Worm (Caenorhabditis elegans): ENCODE measurements around the gene act-3.

The act-3 gene

DNA sequence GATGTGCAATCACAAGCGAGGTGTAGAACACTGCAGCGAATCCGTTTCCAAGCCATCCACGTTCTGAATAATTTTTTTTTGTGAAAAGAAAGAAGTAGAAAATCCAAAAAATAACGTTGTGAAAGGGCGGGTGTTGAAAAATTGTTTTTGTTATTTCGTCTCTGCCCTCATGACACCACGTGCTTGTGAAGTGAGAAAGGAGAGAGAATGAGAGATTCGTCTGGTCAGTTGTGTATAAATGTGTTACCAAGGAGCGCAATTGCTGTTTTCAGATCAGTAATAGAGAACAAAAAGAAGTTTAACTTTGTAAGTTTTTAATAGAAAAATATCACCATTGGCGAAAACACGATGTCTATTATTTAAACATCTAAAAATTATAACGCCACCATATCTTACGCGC lies 46.9 kb upstream of the act-3 start (continued):
- TF ChIP-seq nhr-77 (tag; optimal IDR thresholded peaks at IDR 0.05), result peak; percentile 26
- no peak for TF ChIP-seq zfp-2 (tag; optimal IDR thresholded peaks at IDR 0.05)
- peak; percentile 37 for TF ChIP-seq aha-1 (tag)
- no peak for TF ChIP-seq Y48G9A.11 (GFP tag; IDR thresholded peaks at IDR 0.05)
- TF ChIP-seq nhr-28 (tag; optimal IDR thresholded peaks at IDR 0.05), result peak; percentile 47
- peak; percentile 38 for TF ChIP-seq nhr-6 (tag; optimal IDR thresholded peaks at IDR 0.05)
- TF ChIP-seq ceh-62 (tag; optimal IDR thresholded peaks at IDR 0.05), result no peak
- TF ChIP-seq T26A8.4 (GFP tag; IDR thresholded peaks at IDR 0.05), result no peak
- TF ChIP-seq dve-1 (tag; optimal IDR thresholded peaks at IDR 0.05; ENCODE audit: insufficient read depth), result peak; percentile 26
- 0 out of 2 replicates have a peak, but pooled peaks have one; percentile 7 for TF ChIP-seq lin-38 (GFP tag; IDR thresholded peaks at IDR 0.05)
- TF ChIP-seq mxl-2 (GFP tag; conservative IDR thresholded peaks at IDR 0.05), result no peak
- no peak for TF ChIP-seq nhr-41 (GFP tag; IDR thresholded peaks at IDR 0.05)
- no peak for TF ChIP-seq set-16 (GFP tag; IDR thresholded peaks at IDR 0.05)
- no peak for TF ChIP-seq nhr-237 (tag; optimal IDR thresholded peaks at IDR 0.05)
- TF ChIP-seq ama-1 (optimal IDR thresholded peaks at IDR 0.05), result peak; percentile 17
- TF ChIP-seq F10B5.3 (tag; optimal IDR thresholded peaks at IDR 0.05), result no peak
- TF ChIP-seq mes-2 (tag; optimal IDR thresholded peaks at IDR 0.05; ENCODE audit: poor library complexity, severe bottlenecking), result peak; percentile 15
- no peak for TF ChIP-seq vab-7 (GFP tag; IDR thresholded peaks at IDR 0.05)
- no peak for TF ChIP-seq F49E8.2 (tag; optimal IDR thresholded peaks at IDR 0.05; ENCODE audit: borderline replicate concordance)
- TF ChIP-seq mxl-3 (GFP tag; optimal IDR thresholded peaks at IDR 0.05), result peak; percentile 88
- no peak for TF ChIP-seq unc-130 (GFP tag; optimal IDR thresholded peaks at IDR 0.05)
- peak; percentile 49 for TF ChIP-seq hlh-11 (tag; optimal IDR thresholded peaks at IDR 0.05)
- no peak for TF ChIP-seq egl-43 (GFP tag; IDR thresholded peaks at IDR 0.05)
- peak; percentile 21; the same call in 1 of the 2 replicates for TF ChIP-seq dmd-6 (GFP tag; IDR thresholded peaks at IDR 0.05)
- no peak for TF ChIP-seq dmd-8 (GFP tag; IDR thresholded peaks at IDR 0.05)

DNA sequence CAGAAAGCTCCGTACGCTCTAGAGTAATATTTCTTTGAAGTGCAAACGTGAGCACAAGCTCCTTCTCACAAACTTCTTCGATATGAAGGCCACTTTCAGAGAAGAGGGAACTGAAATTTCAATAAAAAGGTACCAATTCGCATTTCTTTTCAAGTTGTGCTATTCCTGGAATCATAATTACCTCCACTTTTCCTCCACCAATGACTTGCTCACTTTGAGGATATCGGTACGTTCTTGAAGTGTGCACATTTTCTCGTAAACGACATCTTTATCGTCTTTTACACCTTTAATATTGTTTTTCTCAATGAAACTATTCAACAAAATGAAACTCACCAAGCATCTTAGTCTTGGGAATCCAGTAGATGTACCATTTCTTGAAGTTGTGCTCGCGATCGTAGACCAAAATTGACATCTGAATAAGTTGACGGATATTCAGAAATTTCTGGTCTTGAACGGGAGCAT lies 45.0 kb upstream of the act-3 start, which contains the start of gene scb-1:
TSS of gene scb-1 (minus strand) at position 412 of the 462 bp plus-strand sequence.
- TF ChIP-seq nhr-6 (tag; optimal IDR thresholded peaks at IDR 0.05), result no peak
- peak; percentile 30; the same call in 1 of the 2 replicates for TF ChIP-seq T26A8.4 (GFP tag; IDR thresholded peaks at IDR 0.05)
- peak; percentile 38 for TF ChIP-seq nhr-111 (GFP tag; optimal IDR thresholded peaks at IDR 0.05)
- TF ChIP-seq rbr-2 (tag; optimal IDR thresholded peaks at IDR 0.05), result peak; percentile 1
- no peak for TF ChIP-seq hlh-11 (tag; optimal IDR thresholded peaks at IDR 0.05)
- 0 out of 2 replicates have a peak, but pooled peaks have one; percentile 5 for TF ChIP-seq lin-38 (GFP tag; IDR thresholded peaks at IDR 0.05)
- peak; percentile 52 for TF ChIP-seq aha-1 (tag)
- TF ChIP-seq vab-7 (GFP tag; IDR thresholded peaks at IDR 0.05), result no peak
- 0 out of 2 replicates have a peak, but pooled peaks have one; percentile 20 for TF ChIP-seq mdt-29 (GFP tag; IDR thresholded peaks at IDR 0.05)
- TF ChIP-seq lin-1 (GFP tag; IDR thresholded peaks at IDR 0.05), result no peak
- TF ChIP-seq ctbp-1 (GFP tag; IDR thresholded peaks at IDR 0.05), result 0 out of 2 replicates have a peak, but pooled peaks have one; percentile 28
- TF ChIP-seq zip-2 (tag; optimal IDR thresholded peaks at IDR 0.05), result peak; percentile 34
- TF ChIP-seq mep-1 (tag; optimal IDR thresholded peaks at IDR 0.05), result peak; percentile 0

DNA sequence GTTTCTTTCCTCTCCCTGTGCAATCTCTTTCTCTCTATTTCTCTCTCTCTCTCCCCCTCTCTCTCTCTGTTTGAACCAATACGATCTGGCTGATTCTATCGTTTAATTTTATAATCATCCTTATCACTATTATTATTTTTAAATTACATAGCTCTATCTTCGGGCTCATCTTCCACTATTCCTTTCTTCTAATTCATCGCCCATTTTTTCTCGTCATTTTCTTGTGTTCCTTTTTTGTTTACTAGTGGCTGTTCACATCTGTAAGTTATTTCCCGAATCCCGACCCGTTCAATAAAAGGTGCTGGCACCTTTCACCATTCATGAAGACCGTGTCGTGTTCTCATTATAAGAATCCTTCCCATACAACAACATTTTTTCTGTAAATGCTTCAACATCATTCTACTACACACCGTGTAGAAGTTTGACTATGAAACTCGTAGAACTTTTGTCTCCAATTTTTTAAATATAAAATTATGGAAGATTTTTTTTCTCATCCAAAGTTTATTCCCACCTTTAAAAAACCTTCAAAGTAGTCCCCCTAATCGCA lies 44.0 kb upstream of the act-3 start:
- TF ChIP-seq nhr-76 (tag; optimal IDR thresholded peaks at IDR 0.05) (no peak), zfp-2 (tag; optimal IDR thresholded peaks at IDR 0.05) (no peak), mxl-2 (GFP tag; conservative IDR thresholded peaks at IDR 0.05) (no peak), ctbp-1 (GFP tag; IDR thresholded peaks at IDR 0.05) (no peak), F49E8.2 (tag; optimal IDR thresholded peaks at IDR 0.05; ENCODE audit: borderline replicate concordance) (no peak), spr-3 (GFP tag; optimal IDR thresholded peaks at IDR 0.05) (no peak), mep-1 (tag; optimal IDR thresholded peaks at IDR 0.05) (no peak), F10B5.3 (tag; optimal IDR thresholded peaks at IDR 0.05) (no peak), spr-1 (tag; optimal IDR thresholded peaks at IDR 0.05) (no peak), arid-1 (GFP tag; conservative IDR thresholded peaks at IDR 0.05) (no peak), aha-1 (tag) (peak; percentile 84), ama-1 (optimal IDR thresholded peaks at IDR 0.05) (no peak), zip-11 (GFP tag; IDR thresholded peaks at IDR 0.05) (no peak), unc-62 (GFP tag; optimal IDR thresholded peaks at IDR 0.05 in 1 of 2) (no peak), unc-62 (tag; optimal IDR thresholded peaks at IDR 0.05) (no peak), Y5F2A.4 (GFP tag; optimal IDR thresholded peaks at IDR 0.05) (no peak), unc-130 (GFP tag; optimal IDR thresholded peaks at IDR 0.05) (no peak), nhr-111 (GFP tag; optimal IDR thresholded peaks at IDR 0.05) (no peak), nhr-48 (tag; optimal IDR thresholded peaks at IDR 0.05) (no peak), nhr-77 (tag; optimal IDR thresholded peaks at IDR 0.05) (peak; percentile 31), ceh-32 (tag; optimal IDR thresholded peaks at IDR 0.05; ENCODE audit: poor library complexity) (no peak), gei-8 (GFP tag; optimal IDR thresholded peaks at IDR 0.05) (no peak), zfp-3 (GFP tag; conservative IDR thresholded peaks at IDR 0.05) (peak; percentile 78; the same call in 1 of the 2 replicates), mxl-3 (GFP tag; optimal IDR thresholded peaks at IDR 0.05) (no peak), nhr-102 (tag; optimal IDR thresholded peaks at IDR 0.05) (no peak)

All from whole organism, L4 larva.